Fruit fly (Drosophila melanogaster) whole organism, prepupa: ENCODE measurements around the gene CG4080.

ENCODE experiments used
- Blimp-1 ChIP-seq: fragments of 200-800 bp; sonication (Bioruptor generic); optimal IDR thresholded peaks from 3 replicates; lab custom pipeline; 2017; ENCODE audit warnings: missing biosample characterization, missing genetic modification characterization, mild to moderate bottlenecking, moderate library complexity, missing genetic modification reagents
- CG10669 ChIP-seq: fragments of 200-800 bp; sonication (Bioruptor generic); optimal IDR thresholded peaks from 3 replicates; lab custom pipeline; 2018; ENCODE audit warnings: missing biosample characterization, mild to moderate bottlenecking, missing genetic modification characterization, moderate library complexity
- CG11294 ChIP-seq: fragments of 200-800 bp; sonication (Bioruptor generic); IDR thresholded peaks from 2 replicates; pipeline ENCODE4 v1.3.6; 2022; ENCODE audit warnings: missing biosample characterization, missing genetic modification characterization
- CG11762 ChIP-seq: fragments of 200-800 bp; sonication (Bioruptor generic); optimal IDR thresholded peaks from 3 replicates; lab custom pipeline; 2016; ENCODE audit warnings: missing biosample characterization, missing genetic modification characterization; ENCODE audit not compliant: insufficient read depth
- CG11902 ChIP-seq: fragments of 200-800 bp; sonication (Bioruptor generic); optimal IDR thresholded peaks from 3 replicates; lab custom pipeline; 2016; ENCODE audit warnings: missing biosample characterization, missing genetic modification characterization
- CG1621 ChIP-seq: fragments of 200-800 bp; sonication (Bioruptor generic); optimal IDR thresholded peaks from 3 replicates; lab custom pipeline; 2018; ENCODE audit warnings: missing biosample characterization, mild to moderate bottlenecking, missing genetic modification characterization
- CG16779 ChIP-seq: fragments of 200-800 bp; sonication (Bioruptor generic); optimal IDR thresholded peaks from 3 replicates; lab custom pipeline; 2017; ENCODE audit warnings: missing biosample characterization, mild to moderate bottlenecking, missing genetic modification characterization
- CG3032 ChIP-seq: fragments of 200-800 bp; optimal IDR thresholded peaks from 2 replicates; lab custom pipeline; 2019; ENCODE audit warnings: missing biosample characterization, mild to moderate bottlenecking, missing genetic modification characterization, moderate library complexity
- CG31627 ChIP-seq: fragments of 200-800 bp; sonication (Bioruptor generic); optimal IDR thresholded peaks from 3 replicates; lab custom pipeline; 2016; ENCODE audit warnings: missing biosample characterization, missing genetic modification characterization
- CG32006 ChIP-seq: fragments of 200-800 bp; sonication (Bioruptor generic); optimal IDR thresholded peaks from 3 replicates; lab custom pipeline; 2017; ENCODE audit warnings: missing biosample characterization, mild to moderate bottlenecking, missing genetic modification characterization
- CG3919 ChIP-seq: fragments of 200-800 bp; sonication (Bioruptor generic); optimal IDR thresholded peaks from 3 replicates; lab custom pipeline; 2016; ENCODE audit warnings: missing biosample characterization, missing genetic modification characterization
- CG6163 ChIP-seq: fragments of 200-800 bp; sonication (Bioruptor generic); IDR thresholded peaks from 3 replicates; pipeline ENCODE4 v1.3.6; 2022; ENCODE audit warnings: missing biosample characterization, missing genetic modification characterization
- CG6792 ChIP-seq: fragments of 200-800 bp; sonication (Bioruptor generic); optimal IDR thresholded peaks from 3 replicates; lab custom pipeline; 2016; ENCODE audit warnings: missing biosample characterization, missing genetic modification characterization
- CG6808 ChIP-seq: fragments of 200-800 bp; sonication (Bioruptor generic); optimal IDR thresholded peaks from 3 replicates; lab custom pipeline; 2017; ENCODE audit warnings: missing biosample characterization, missing genetic modification characterization, mild to moderate bottlenecking, moderate library complexity, missing genetic modification reagents
- CG6854 ChIP-seq: fragments of 200-800 bp; sonication (Bioruptor generic); optimal IDR thresholded peaks from 2 replicates; lab custom pipeline; 2017; ENCODE audit warnings: missing biosample characterization, mild to moderate bottlenecking, missing genetic modification characterization
- CG7368 ChIP-seq: fragments of 200-800 bp; sonication (Bioruptor generic); optimal IDR thresholded peaks from 3 replicates; lab custom pipeline; 2016; ENCODE audit warnings: missing biosample characterization, missing genetic modification characterization
- CG8119 ChIP-seq: fragments of 200-800 bp; sonication (Bioruptor generic); IDR thresholded peaks from 3 replicates; pipeline ENCODE4 v1.3.6; 2022; ENCODE audit warnings: missing biosample characterization, missing genetic modification characterization
- CG8319 ChIP-seq: fragments of 200-800 bp; sonication (Bioruptor generic); optimal IDR thresholded peaks from 3 replicates; lab custom pipeline; 2016; ENCODE audit warnings: missing biosample characterization, missing genetic modification characterization
- CG8632 ChIP-seq: fragments of 200-800 bp; sonication (Bioruptor generic); optimal IDR thresholded peaks from 3 replicates; lab custom pipeline; 2016; ENCODE audit warnings: missing biosample characterization, missing genetic modification characterization
- Eip75B ChIP-seq: fragments of 200-800 bp; sonication (Bioruptor generic); optimal IDR thresholded peaks from 3 replicates; lab custom pipeline; 2016; ENCODE audit warnings: missing biosample characterization, missing genetic modification characterization
- Eip93F ChIP-seq: fragments of 200-800 bp; sonication (Bioruptor generic); optimal IDR thresholded peaks from 2 replicates; lab custom pipeline; 2016; ENCODE audit warnings: missing biosample characterization, mild to moderate bottlenecking, missing genetic modification characterization
- Ets21C ChIP-seq: fragments of 200-800 bp; sonication (Bioruptor generic); optimal IDR thresholded peaks from 3 replicates; lab custom pipeline; 2016; ENCODE audit warnings: missing biosample characterization, missing genetic modification characterization
- Hr38 ChIP-seq: sonication (Bioruptor generic); optimal IDR thresholded peaks from 2 replicates; lab custom pipeline; 2016; ENCODE audit warnings: missing biosample characterization, missing genetic modification characterization
- Hr4 ChIP-seq: fragments of 200-800 bp; sonication (Bioruptor generic); optimal IDR thresholded peaks from 3 replicates; lab custom pipeline; 2016; ENCODE audit warnings: missing biosample characterization, missing genetic modification characterization
- Met ChIP-seq: fragments of 200-800 bp; sonication (Bioruptor generic); optimal IDR thresholded peaks from 3 replicates; lab custom pipeline; 2016; ENCODE audit warnings: missing biosample characterization, missing genetic modification characterization
- OdsH ChIP-seq: fragments of 200-800 bp; sonication (Bioruptor generic); optimal IDR thresholded peaks from 3 replicates; lab custom pipeline; 2016; ENCODE audit warnings: missing biosample characterization, missing genetic modification characterization
- Sox102F ChIP-seq: fragments of 200-800 bp; sonication (Bioruptor generic); optimal IDR thresholded peaks from 2 replicates; lab custom pipeline; 2016; ENCODE audit warnings: missing biosample characterization, mild to moderate bottlenecking, missing genetic modification characterization
- Sox14 ChIP-seq: fragments of 200-800 bp; sonication (Bioruptor generic); optimal IDR thresholded peaks from 3 replicates; lab custom pipeline; 2016; ENCODE audit warnings: missing biosample characterization, missing genetic modification characterization
- Sox15 ChIP-seq: fragments of 200-800 bp; sonication (Bioruptor generic); optimal IDR thresholded peaks from 3 replicates; lab custom pipeline; 2016; ENCODE audit warnings: missing biosample characterization, missing genetic modification characterization
- achi ChIP-seq: fragments of 200-800 bp; sonication (Bioruptor generic); optimal IDR thresholded peaks from 3 replicates; lab custom pipeline; 2016; ENCODE audit warnings: missing biosample characterization, missing genetic modification characterization
- cyc ChIP-seq: fragments of 200-800 bp; sonication (Bioruptor generic); optimal IDR thresholded peaks from 3 replicates; lab custom pipeline; 2016; ENCODE audit warnings: missing biosample characterization, missing genetic modification characterization
- eg ChIP-seq: fragments of 200-800 bp; sonication (Bioruptor generic); IDR thresholded peaks from 3 replicates; pipeline ENCODE4 v1.3.6; 2022; ENCODE audit warnings: missing biosample characterization, missing genetic modification characterization
- fd59A ChIP-seq: fragments of 200-800 bp; sonication (Bioruptor generic); optimal IDR thresholded peaks from 2 replicates; lab custom pipeline; 2017; ENCODE audit warnings: missing biosample characterization, mild to moderate bottlenecking, missing genetic modification characterization, missing genetic modification reagents
- fd85E ChIP-seq: fragments of 200-800 bp; sonication (Bioruptor generic); optimal IDR thresholded peaks from 3 replicates; lab custom pipeline; 2016; ENCODE audit warnings: missing biosample characterization, missing genetic modification characterization
- fkh ChIP-seq: fragments of 200-800 bp; sonication (Bioruptor generic); optimal IDR thresholded peaks from 3 replicates; lab custom pipeline; 2017; ENCODE audit warnings: missing biosample characterization, mild to moderate bottlenecking, missing genetic modification characterization, moderate library complexity
- lz ChIP-seq: fragments of 200-800 bp; sonication (Bioruptor generic); optimal IDR thresholded peaks from 3 replicates; lab custom pipeline; 2016; ENCODE audit warnings: missing biosample characterization, missing genetic modification characterization
- net ChIP-seq: fragments of 200-800 bp; sonication (Bioruptor generic); optimal IDR thresholded peaks from 3 replicates; lab custom pipeline; 2016; ENCODE audit warnings: missing biosample characterization, missing genetic modification characterization
- pdm3 ChIP-seq: fragments of 200-800 bp; sonication (Bioruptor generic); optimal IDR thresholded peaks from 3 replicates; lab custom pipeline; 2016; ENCODE audit warnings: missing biosample characterization, missing genetic modification characterization
- spab ChIP-seq: fragments of 200-800 bp; sonication (Bioruptor generic); optimal IDR thresholded peaks from 2 replicates; lab custom pipeline; 2017; ENCODE audit warnings: missing biosample characterization, mild to moderate bottlenecking, missing genetic modification characterization, missing genetic modification reagents
- ss ChIP-seq, 2 experiments: fragments of 200-800 bp; sonication (Bioruptor generic); optimal IDR thresholded peaks; 2 replicates in 1 of 2; 3 replicates in 1 of 2; lab custom pipeline; 2017 to 2018; ENCODE audit warnings: mild to moderate bottlenecking in 2 of 2, missing biosample characterization in 2 of 2, missing genetic modification characterization in 2 of 2, moderate library complexity in 1 of 2
- svp ChIP-seq: fragments of 200-800 bp; sonication (Bioruptor generic); peaks from one replicate; lab custom pipeline; 2016; ENCODE audit warnings: missing biosample characterization, missing genetic modification characterization

Gene CG4080

DNA sequence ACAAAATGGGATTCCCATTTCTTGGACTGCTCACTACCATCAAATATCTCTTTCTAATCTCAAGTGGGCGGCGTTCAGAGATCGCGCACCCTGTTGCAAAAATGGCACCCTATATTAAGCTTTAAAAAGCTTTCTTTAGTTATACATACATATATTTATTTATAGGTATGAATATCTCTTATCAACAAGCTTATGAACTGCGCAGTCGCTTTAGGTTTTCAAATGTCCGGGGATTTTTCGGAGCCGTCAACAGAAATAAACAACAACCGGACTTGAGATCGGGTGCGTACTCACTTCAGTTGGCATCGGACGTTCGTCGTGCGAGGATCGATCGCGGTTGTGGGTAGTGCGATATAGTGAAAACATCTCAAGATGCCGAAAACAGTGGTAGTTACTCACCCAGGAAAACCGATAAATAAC is 49.7 kb downstream of the CG4080 start, which contains the start of gene PGRP-LF (continued):
- TF ChIP-seq CG31627 (peak; percentile 9), CG3919 (no peak), spab (GFP tag; lab: Kevin White, UChicago) (no peak), Sox14 (GFP tag; lab: Kevin White, UChicago) (no peak), OdsH (peak; percentile 38), fd59A (GFP tag; lab: Kevin White, UChicago) (no peak), eg (GFP tag; lab: Robert Waterston, UW) (no peak), ss (GFP tag; optimal IDR thresholded peaks at IDR 0.05; lab: Kevin White, UChicago) (no peak), fd85E (GFP tag; lab: Kevin White, UChicago) (no peak), Eip93F (peak; percentile 58)
- TF ChIP-seq, all 60 proteins: peak for 17

dm6 chr3L:9345157-9345556 is 53.9 kb downstream of the CG4080 start:
- peak; percentile 69 for TF ChIP-seq svp (GFP tag; lab: Kevin White, UChicago)
- TF ChIP-seq CG11294, result no peak

DNA sequence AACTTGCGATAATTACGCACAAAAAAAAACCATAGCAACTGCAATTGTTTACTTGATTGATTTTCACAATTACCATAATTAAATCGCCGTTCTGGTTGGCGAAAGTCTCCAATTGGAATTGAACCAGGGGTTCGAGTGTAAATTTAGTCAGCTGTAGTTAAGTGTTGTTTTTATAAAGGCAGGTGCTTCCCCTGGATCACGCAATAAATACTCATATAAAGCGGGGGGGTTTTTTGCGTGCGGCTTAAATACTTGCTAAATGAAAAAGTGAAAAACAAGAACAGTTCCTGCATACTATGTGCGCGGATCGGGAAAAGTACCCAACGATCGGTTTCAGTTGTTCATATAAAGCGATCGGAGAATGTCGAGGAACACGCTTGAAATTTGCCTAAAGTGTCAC is 55.1 kb downstream of the CG4080 start:
- TF ChIP-seq CG8632 (no peak), OdsH (no peak), CG6854 (GFP tag; lab: Kevin White, UChicago) (no peak), CG8319 (GFP tag; lab: Kevin White, UChicago) (no peak), achi (GFP tag; lab: Kevin White, UChicago) (no peak), Met (GFP tag; lab: Kevin White, UChicago) (no peak), Eip75B (no peak), net (GFP tag; lab: Kevin White, UChicago) (no peak), Sox14 (GFP tag; lab: Kevin White, UChicago) (no peak), CG3032 (tag; lab: Kevin White, UChicago) (no peak), CG7368 (no peak)
- TF ChIP-seq, all 60 proteins: peak for 0

DNA sequence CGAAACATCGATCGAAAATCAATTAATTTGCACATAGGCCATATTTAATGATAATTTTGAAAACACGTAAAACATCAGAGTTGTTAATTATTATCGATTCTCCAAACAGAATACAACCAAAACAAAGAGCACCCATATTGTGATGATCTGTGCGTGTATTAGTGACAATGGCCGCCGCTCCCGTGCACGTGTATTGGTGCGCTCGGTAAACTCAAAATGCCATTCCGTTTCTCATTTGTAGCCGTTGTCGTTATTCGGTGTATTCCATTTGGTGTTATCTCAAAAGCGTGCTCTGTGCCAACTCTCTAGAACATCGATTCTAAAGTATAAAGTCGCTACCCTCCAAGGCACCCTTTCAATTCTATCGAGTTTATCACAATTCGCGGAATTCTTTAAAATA is 58.2 kb downstream of the CG4080 start:
- TF ChIP-seq achi (GFP tag; lab: Kevin White, UChicago) (no peak), CG31627 (no peak), OdsH (no peak), CG6808 (GFP tag; lab: Kevin White, UChicago) (no peak), pdm3 (GFP tag; lab: Kevin White, UChicago) (no peak), Sox14 (GFP tag; lab: Kevin White, UChicago) (peak; percentile 22), Eip75B (no peak), fd59A (GFP tag; lab: Kevin White, UChicago) (no peak), svp (GFP tag; lab: Kevin White, UChicago) (peak; percentile 21), fkh (peak; percentile 34), CG7368 (no peak)

- no peak for TF ChIP-seq CG7368
- TF ChIP-seq CG11294, result no peak
- no peak for TF ChIP-seq Hr4 (GFP tag; lab: Kevin White, UChicago)
- TF ChIP-seq CG1621 (tag; lab: Kevin White, UChicago), result no peak
- TF ChIP-seq CG6792 (GFP tag; lab: Kevin White, UChicago), result no peak
- TF ChIP-seq CG8319 (GFP tag; lab: Kevin White, UChicago), result no peak
- TF ChIP-seq Ets21C (GFP tag; lab: Kevin White, UChicago), result no peak
- no peak for TF ChIP-seq Blimp-1 (GFP tag; lab: Kevin White, UChicago)
- no peak for TF ChIP-seq net (GFP tag; lab: Kevin White, UChicago)
- no peak for TF ChIP-seq CG6808 (GFP tag; lab: Kevin White, UChicago)
- TF ChIP-seq achi (GFP tag; lab: Kevin White, UChicago), result peak; percentile 0
- peak; percentile 61; the same call in 2 of the 3 replicates for TF ChIP-seq CG6163
- TF ChIP-seq Sox15 (GFP tag; lab: Kevin White, UChicago), result no peak
- no peak for TF ChIP-seq spab (GFP tag; lab: Kevin White, UChicago)
- no peak for TF ChIP-seq Eip93F
- no peak for TF ChIP-seq CG11902
- no peak for TF ChIP-seq fd59A (GFP tag; lab: Kevin White, UChicago)
- no peak for TF ChIP-seq CG8632
- peak; percentile 37; the same call in 1 of the 3 replicates for TF ChIP-seq eg (GFP tag; lab: Robert Waterston, UW)
- no peak for TF ChIP-seq CG11762 (GFP tag; lab: Kevin White, UChicago)
- TF ChIP-seq Sox102F (GFP tag; lab: Kevin White, UChicago), result peak; percentile 28
- no peak for TF ChIP-seq cyc (GFP tag; lab: Kevin White, UChicago)
- no peak for TF ChIP-seq CG16779
- no peak for TF ChIP-seq CG8119
- no peak for TF ChIP-seq lz (GFP tag; lab: Kevin White, UChicago)
- TF ChIP-seq CG31627, result no peak
- TF ChIP-seq CG32006 (GFP tag; lab: Kevin White, UChicago), result no peak
- TF ChIP-seq Eip75B, result no peak
- no peak for TF ChIP-seq OdsH
- TF ChIP-seq Hr38 (GFP tag; lab: Kevin White, UChicago), result no peak
- no peak for TF ChIP-seq CG3032 (tag; lab: Kevin White, UChicago)
- TF ChIP-seq CG10669 (GFP tag; lab: Kevin White, UChicago), result no peak
- no peak for TF ChIP-seq ss (GFP tag; optimal IDR thresholded peaks at IDR 0.05; lab: Kevin White, UChicago)
These were observed 58.8 kb downstream of the CG4080 start for dm6 chr3L:9340232-9340631.
